Worm (Caenorhabditis elegans): ENCODE data around the gene H03G16.1.

DNA sequence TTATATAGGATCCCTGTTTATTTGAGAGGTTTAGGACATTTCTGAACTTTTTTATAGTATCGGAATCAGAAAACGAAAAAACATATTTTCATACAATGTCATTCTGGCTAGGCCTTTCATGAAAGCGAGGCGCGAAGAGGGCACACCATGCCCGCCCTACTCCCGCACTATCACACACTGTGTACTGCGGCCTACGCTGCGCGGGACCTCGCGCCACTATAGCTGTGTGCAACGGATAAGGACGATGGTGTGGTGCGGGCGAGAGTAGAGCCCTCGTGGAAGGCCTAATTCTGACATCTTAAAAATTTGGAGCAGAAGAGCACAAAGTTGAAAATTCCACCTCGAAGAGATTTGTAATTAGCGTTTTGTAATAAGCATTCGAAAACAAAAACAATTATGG lies 42.7 kb upstream of the H03G16.1 start:
- TF ChIP-seq nhr-76 (tag; optimal IDR thresholded peaks at IDR 0.05) (no peak), snpc-4 (tag; optimal IDR thresholded peaks at IDR 0.05) (no peak), unc-62 (GFP tag; optimal IDR thresholded peaks at IDR 0.05) (no peak), blmp-1 (tag; optimal IDR thresholded peaks at IDR 0.05) (no peak), pha-4 (tag; optimal IDR thresholded peaks at IDR 0.05) (no peak), elt-1 (tag; optimal IDR thresholded peaks at IDR 0.05; ENCODE audit: borderline replicate concordance, insufficient read depth) (no peak), M03D4.4 (tag; optimal IDR thresholded peaks at IDR 0.05) (no peak), elt-3 (tag; optimal IDR thresholded peaks at IDR 0.05) (no peak), unc-39 (tag; optimal IDR thresholded peaks at IDR 0.05) (no peak), ztf-11 (tag; optimal IDR thresholded peaks at IDR 0.05) (no peak), tbx-8 (GFP tag; optimal IDR thresholded peaks at IDR 0.05) (no peak), nhr-12 (tag; optimal IDR thresholded peaks at IDR 0.05) (no peak)

Measured in whole organism, mixed stage, embryonic.